Fruit fly (Drosophila melanogaster) Kc167 (cell line): ENCODE data around the gene Arfrp1.

ENCODE experiments used
- Myc ChIP-seq: fragments of >200 bp; optimal IDR thresholded peaks from 2 replicates; lab custom pipeline; 2017; ENCODE audit warnings: missing external identifiers
- Sin3A ChIP-seq: fragments of >200 bp; optimal IDR thresholded peaks from 2 replicates; lab custom pipeline; 2018; ENCODE audit warnings: missing external identifiers
- h ChIP-seq: fragments of >200 bp; optimal IDR thresholded peaks from 3 replicates; lab custom pipeline; 2018; ENCODE audit warnings: missing external identifiers
- insv ChIP-seq: fragments of >200 bp; optimal IDR thresholded peaks from 3 replicates; lab custom pipeline; 2018; ENCODE audit warnings: missing external identifiers
- psq ChIP-seq: fragments of >200 bp; optimal IDR thresholded peaks from 2 replicates; lab custom pipeline; 2017; ENCODE audit warnings: missing external identifiers

DNA sequence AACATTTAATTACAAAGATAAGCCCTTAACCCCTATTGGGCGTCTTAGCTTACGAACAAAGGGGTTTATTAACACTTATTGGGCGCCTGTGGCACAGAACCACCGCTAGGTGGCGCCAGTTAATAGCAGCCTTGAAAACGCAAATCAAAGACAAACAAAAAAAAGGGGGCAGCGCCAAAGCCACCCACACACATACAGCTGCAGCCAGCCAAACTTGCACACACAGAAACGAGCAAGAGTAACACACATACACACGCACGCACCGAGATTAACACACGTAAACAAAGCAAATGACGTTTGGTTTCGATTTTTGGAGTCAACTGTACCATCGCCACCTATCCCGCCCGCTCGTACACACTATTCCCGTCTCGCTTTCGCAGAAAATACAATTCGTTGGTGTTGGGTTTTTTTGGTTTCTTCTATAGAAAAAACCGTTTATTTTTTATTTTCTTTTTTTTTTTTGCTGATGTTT is 45.3 kb downstream of the Arfrp1 start:
- no peak for TF ChIP-seq psq (lab: Kevin White, UChicago)
- no peak for TF ChIP-seq Sin3A (lab: Kevin White, UChicago)
- no peak for TF ChIP-seq insv
- TF ChIP-seq h (lab: Kevin White, UChicago): no peak
- no peak for TF ChIP-seq Myc (lab: Kevin White, UChicago)
